Fruit fly (Drosophila melanogaster): ENCODE measurements around the gene CG5793.

DNA sequence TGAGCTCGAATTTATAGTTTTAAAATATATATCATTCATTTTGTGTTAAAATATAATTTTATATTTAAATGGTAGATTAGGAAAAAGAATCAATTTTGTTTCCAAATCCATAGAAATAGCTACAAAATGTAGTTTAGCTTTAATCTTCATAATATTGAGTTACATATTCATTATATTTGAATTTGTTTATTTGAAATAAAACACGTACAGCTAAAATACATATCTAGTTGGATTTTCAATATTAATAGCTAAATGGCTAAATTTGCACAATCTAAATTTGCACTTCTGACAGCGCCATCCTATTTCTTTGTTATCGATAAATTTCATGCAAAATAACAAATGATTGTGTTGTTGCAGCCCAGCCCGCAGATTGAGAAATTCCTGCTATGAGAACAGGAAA, 6.6 kb downstream of the CG5793 start, which contains the start of gene Usp8:
- TF ChIP-seq Hr4 (GFP tag; optimal IDR thresholded peaks at IDR 0.05) (no peak), eg (GFP tag; IDR thresholded peaks at IDR 0.05) (no peak), cyc (GFP tag; optimal IDR thresholded peaks at IDR 0.05) (no peak), pdm3 (GFP tag; optimal IDR thresholded peaks at IDR 0.05) (no peak), CG11902 (GFP tag; optimal IDR thresholded peaks at IDR 0.05) (no peak), ss (GFP tag; optimal IDR thresholded peaks at IDR 0.05) (no peak), CG15336 (GFP tag; IDR thresholded peaks at IDR 0.05) (no peak), CG11762 (GFP tag; optimal IDR thresholded peaks at IDR 0.05; ENCODE audit: insufficient read depth) (no peak), dac (GFP tag; optimal IDR thresholded peaks at IDR 0.05) (no peak), Hr39 (GFP tag; optimal IDR thresholded peaks at IDR 0.05) (no peak)

Measured in whole organism, prepupa.